Worm (Caenorhabditis elegans) whole organism, young adult: Measurements from ENCODE around the gene srh-209.

ENCODE experiments used
- Y53F4B.3 ChIP-seq: fragments of 200-800 bp; sonication (Bioruptor generic); IDR thresholded peaks from 2 replicates; pipeline ENCODE4 v1.3.6; 2022; ENCODE audit warnings: missing genetic modification reagents, missing genetic modification characterization, missing compliant biosample characterization
- ZK185.1 ChIP-seq: sonication (generic microtip); optimal IDR thresholded peaks from 2 replicates; lab custom pipeline; 2016; ENCODE audit warnings: mild to moderate bottlenecking, missing genetic modification characterization, missing compliant biosample characterization; ENCODE audit not compliant: poor library complexity, severe bottlenecking
- ama-1 ChIP-seq, 3 experiments: fragments of 150-350 bp in 1 of 3; sonication (generic microtip) in 2 of 3; optimal IDR thresholded peaks; 2 replicates each; lab custom pipeline; 2014 to 2018; ENCODE audit warnings: missing biosample characterization in 2 of 3, missing genetic modification characterization in 2 of 3, missing genetic modification reagents in 2 of 3
- attf-5 ChIP-seq: fragments of 200-800 bp; sonication (Bioruptor generic); optimal IDR thresholded peaks from 2 replicates; lab custom pipeline; 2018; ENCODE audit warnings: mild to moderate bottlenecking, missing genetic modification characterization, missing compliant biosample characterization
- ceh-91 ChIP-seq: fragments of 200-800 bp; sonication (Bioruptor generic); IDR thresholded peaks from 2 replicates; pipeline ENCODE4 v1.3.6; 2022; ENCODE audit warnings: missing genetic modification reagents, missing genetic modification characterization, missing compliant biosample characterization
- dpl-1 ChIP-seq: fragments of 150-350 bp; optimal IDR thresholded peaks from 2 replicates; lab custom pipeline; 2014; ENCODE audit warnings: missing biosample characterization, missing genetic modification reagents, missing genetic modification characterization
- lir-1 ChIP-seq: fragments of 200-800 bp; sonication (Bioruptor generic); conservative IDR thresholded peaks from 2 replicates; pipeline ENCODE4 v1.3.6; 2022; ENCODE audit warnings: missing genetic modification reagents, missing genetic modification characterization, missing compliant biosample characterization
- madf-8 ChIP-seq: fragments of 200-800 bp; sonication (Bioruptor generic); conservative IDR thresholded peaks from 2 replicates; pipeline ENCODE4 v1.3.6; 2022; ENCODE audit warnings: missing genetic modification reagents, missing genetic modification characterization, missing compliant biosample characterization
- nfya-1 ChIP-seq: sonication (generic microtip); optimal IDR thresholded peaks from 2 replicates; lab custom pipeline; 2017; ENCODE audit warnings: antibody characterized with exemption, missing compliant biosample characterization, missing genetic modification characterization, borderline replicate concordance; ENCODE audit not compliant: insufficient read depth
- snpc-4 ChIP-seq, 5 experiments: fragments of 150-350 bp in 1 of 5; sonication (generic microtip) in 4 of 5; optimal IDR thresholded peaks; 2 replicates each; lab custom pipeline; 2014 to 2018; ENCODE audit warnings: missing genetic modification characterization in 5 of 5, missing biosample characterization in 3 of 5, antibody characterized with exemption in 2 of 5, mild to moderate bottlenecking in 2 of 5, missing compliant biosample characterization in 2 of 5, missing genotype in 2 of 5, moderate library complexity in 2 of 5, missing genetic modification reagents in 1 of 5
- tbx-9 ChIP-seq: sonication (generic microtip); optimal IDR thresholded peaks from 2 replicates; lab custom pipeline; 2016; ENCODE audit warnings: borderline replicate concordance, missing genetic modification characterization, inconsistent platforms, missing compliant biosample characterization

ce11 chrV:18424471-18424870 is 19.8 kb upstream of the srh-209 start, which contains the start of gene ZK262.4:
- TF ChIP-seq nfya-1 (tag; lab: Kevin White, UChicago) (no peak), ZK185.1 (tag; lab: Kevin White, UChicago) (no peak), ceh-91 (no peak), lir-1 (GFP tag; lab: Robert Waterston, UW) (no peak), ama-1 (optimal IDR thresholded peaks at IDR 0.05; lab: Kevin White, UChicago) (no peak), ama-1 (GFP tag; optimal IDR thresholded peaks at IDR 0.05; lab: Kevin White, UChicago) (no peak), snpc-4 (GFP tag; optimal IDR thresholded peaks at IDR 0.05; lab: Kevin White, UChicago) (no peak), snpc-4 (tag; optimal IDR thresholded peaks at IDR 0.05; lab: Kevin White, UChicago) (no peak), tbx-9 (tag; lab: Kevin White, UChicago) (no peak), Y53F4B.3 (no peak), madf-8 (GFP tag; lab: Robert Waterston, UW) (no peak), attf-5 (GFP tag; lab: Kevin White, UChicago) (no peak), dpl-1 (GFP tag; lab: Kevin White, UChicago) (no peak)
